Worm (Caenorhabditis elegans): ENCODE data around the gene F55H2.7.

DNA sequence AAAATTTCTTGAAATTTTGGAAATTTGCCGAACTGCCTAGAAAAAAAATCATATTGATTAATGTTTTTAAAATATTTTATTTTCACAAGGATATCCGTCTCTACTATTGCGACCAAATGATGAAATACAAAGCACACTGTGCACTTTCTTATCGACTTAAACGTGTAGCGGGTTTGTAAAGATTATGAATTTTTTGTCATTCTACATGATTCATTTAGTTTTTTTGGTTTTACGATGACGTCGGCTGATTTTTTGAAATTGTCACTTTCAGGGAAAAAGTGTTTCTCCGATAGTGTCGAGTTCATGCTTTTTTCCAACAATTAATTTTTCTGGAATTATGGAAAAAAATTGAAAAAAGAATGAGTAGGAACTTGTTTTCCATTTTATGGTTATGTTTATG is 39.5 kb downstream of the F55H2.7 start:
- TF ChIP-seq tab-1 (GFP tag; IDR thresholded peaks at IDR 0.05) (no peak), flt-1 (GFP tag; IDR thresholded peaks at IDR 0.05) (no peak), ztf-29 (GFP tag; IDR thresholded peaks at IDR 0.05) (no peak), ztf-23 (GFP tag; IDR thresholded peaks at IDR 0.05) (no peak), cog-1 (tag; optimal IDR thresholded peaks at IDR 0.05) (no peak), med-1 (GFP tag; optimal IDR thresholded peaks at IDR 0.05; ENCODE audit: insufficient read depth) (no peak), T22C8.4 (GFP tag; IDR thresholded peaks at IDR 0.05) (no peak), klf-2 (GFP tag; conservative IDR thresholded peaks at IDR 0.05) (no peak)
